Fruit fly (Drosophila melanogaster) whole organism, wandering third instar larva: Measurements from ENCODE around the gene CG32639.

Experiments used
- OdsH ChIP-seq: fragments of 200-800 bp; sonication (Bioruptor generic); optimal IDR thresholded peaks from 2 replicates; lab custom pipeline; 2016; ENCODE audit warnings: missing biosample characterization, mild to moderate bottlenecking, missing genetic modification characterization
- ey ChIP-seq: fragments of 200-800 bp; sonication (Bioruptor generic); optimal IDR thresholded peaks from 2 replicates; lab custom pipeline; 2016; ENCODE audit warnings: missing biosample characterization, missing genetic modification characterization

DNA sequence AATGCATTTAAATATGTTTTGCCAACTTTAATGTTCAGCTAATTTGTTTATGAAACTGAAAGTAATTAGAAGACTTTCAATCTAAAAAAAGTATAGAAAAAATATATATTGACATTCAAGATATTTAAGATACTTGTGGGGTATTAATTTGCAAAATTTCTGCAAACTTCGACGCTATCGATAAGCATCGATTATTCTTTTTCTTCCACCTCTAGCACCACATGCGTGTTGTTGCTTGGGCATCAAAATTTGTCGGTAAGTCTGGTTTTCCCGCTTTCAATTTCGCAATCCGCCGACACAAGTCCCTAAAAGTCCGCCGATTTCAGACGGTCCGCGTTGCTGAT is 24.3 kb downstream of the CG32639 start, which contains the start of gene REG:
- no peak for TF ChIP-seq OdsH (GFP tag; lab: Kevin White, UChicago)
- no peak for TF ChIP-seq ey
